Worm (Caenorhabditis elegans) whole organism, late embryonic: ENCODE measurements around the gene lin-7.

Experiments used
- K02D7.2 ChIP-seq: sonication (generic microtip); optimal IDR thresholded peaks from 2 replicates; lab custom pipeline; 2017; ENCODE audit warnings: mild to moderate bottlenecking, missing genetic modification characterization, missing compliant biosample characterization
- ama-1 ChIP-seq: fragments of 150-350 bp; optimal IDR thresholded peaks from 2 replicates; lab custom pipeline; 2014
- ceh-24 ChIP-seq: sonication (generic microtip); optimal IDR thresholded peaks from 2 replicates; lab custom pipeline; 2016; ENCODE audit warnings: mild to moderate bottlenecking, missing genetic modification characterization, missing compliant biosample characterization
- ceh-30 ChIP-seq: fragments of 150-350 bp; optimal IDR thresholded peaks from 2 replicates; lab custom pipeline; 2014; ENCODE audit warnings: missing biosample characterization, missing genetic modification characterization
- ceh-48 ChIP-seq: sonication (generic microtip); optimal IDR thresholded peaks from 2 replicates; lab custom pipeline; 2016; ENCODE audit warnings: missing genetic modification characterization, inconsistent platforms, missing compliant biosample characterization
- ceh-9 ChIP-seq: sonication (generic microtip); optimal IDR thresholded peaks from 2 replicates; lab custom pipeline; 2016; ENCODE audit warnings: mild to moderate bottlenecking, missing genetic modification characterization, inconsistent platforms, missing compliant biosample characterization
- dmd-4 ChIP-seq: sonication (generic microtip); optimal IDR thresholded peaks from 2 replicates; lab custom pipeline; 2016; ENCODE audit warnings: borderline replicate concordance, missing genetic modification characterization, missing compliant biosample characterization
- elt-2 ChIP-seq: sonication (generic microtip); optimal IDR thresholded peaks from 2 replicates; lab custom pipeline; 2016; ENCODE audit warnings: missing genetic modification reagents, missing genetic modification characterization, missing compliant biosample characterization
- fkh-10 ChIP-seq: fragments of 150-350 bp; optimal IDR thresholded peaks from 2 replicates; lab custom pipeline; 2014; ENCODE audit warnings: missing biosample characterization, missing genetic modification reagents, missing genetic modification characterization
- fkh-6 ChIP-seq: sonication (generic microtip); optimal IDR thresholded peaks from 2 replicates; lab custom pipeline; 2016; ENCODE audit warnings: missing genetic modification characterization, missing compliant biosample characterization
- hlh-6 ChIP-seq: sonication (generic microtip); optimal IDR thresholded peaks from 2 replicates; lab custom pipeline; 2016; ENCODE audit warnings: missing genotype, missing genetic modification characterization, missing compliant biosample characterization
- pag-3 ChIP-seq: sonication (generic microtip); optimal IDR thresholded peaks from 2 replicates; lab custom pipeline; 2016; ENCODE audit warnings: missing compliant biosample characterization, missing genetic modification characterization, borderline replicate concordance
- unc-42 ChIP-seq: sonication (generic microtip); optimal IDR thresholded peaks from 2 replicates; lab custom pipeline; 2016; ENCODE audit warnings: missing genotype, missing genetic modification characterization, missing compliant biosample characterization

ce11 chrII:14357936-14358416 is 8.8 kb upstream of the lin-7 start, which contains the start of the genes agl-1 and pfs-2:
- TF ChIP-seq unc-42 (tag; lab: Kevin White, UChicago) (peak; percentile 10), fkh-6 (no peak), ceh-9 (tag; lab: Kevin White, UChicago) (no peak), ceh-24 (tag; lab: Kevin White, UChicago) (no peak), ama-1 (lab: Kevin White, UChicago) (no peak), pag-3 (tag; lab: Kevin White, UChicago) (no peak), hlh-6 (no peak), K02D7.2 (tag; lab: Kevin White, UChicago) (no peak), fkh-10 (no peak), ceh-30 (tag; lab: Kevin White, UChicago) (no peak), ceh-48 (peak; percentile 67), dmd-4 (tag; lab: Kevin White, UChicago) (no peak), elt-2 (tag; lab: Kevin White, UChicago) (peak; percentile 42)
